Worm (Caenorhabditis elegans): ENCODE results near the gene F47B8.14.

ce11 chrV:14311115-14311514, 9.2 kb upstream of the F47B8.14 start, which contains the start of gene ddn-3:
- TF ChIP-seq him-1 (tag; optimal IDR thresholded peaks at IDR 0.05) = no peak
- no peak for TF ChIP-seq W03F9.2 (tag; optimal IDR thresholded peaks at IDR 0.05)
- no peak for TF ChIP-seq dao-5 (tag; optimal IDR thresholded peaks at IDR 0.05)

Measured in whole organism, L4/young adult.